Fruit fly (Drosophila melanogaster) whole organism, embryonic: ENCODE measurements around the gene nop5.

Source experiments
- Abd-B ChIP-seq: fragments of 200-800 bp; sonication (Bioruptor generic); optimal IDR thresholded peaks from 2 replicates; lab custom pipeline; 2018; ENCODE audit warnings: missing biosample characterization, mild to moderate bottlenecking, missing genetic modification characterization, moderate library complexity
- CG10147 ChIP-seq: fragments of 200-800 bp; sonication (Bioruptor generic); optimal IDR thresholded peaks from 2 replicates; lab custom pipeline; 2019; ENCODE audit warnings: missing biosample characterization, mild to moderate bottlenecking, missing genetic modification characterization, moderate library complexity
- CG10565 ChIP-seq: fragments of 200-800 bp; sonication (Bioruptor generic); optimal IDR thresholded peaks from 3 replicates; lab custom pipeline; 2016; ENCODE audit warnings: missing biosample characterization, mild to moderate bottlenecking, missing genetic modification characterization
- CG12659 ChIP-seq: fragments of 200-800 bp; sonication (Bioruptor generic); optimal IDR thresholded peaks from 3 replicates; lab custom pipeline; 2017; ENCODE audit warnings: mild to moderate bottlenecking, missing biosample characterization, missing genetic modification reagents, missing genetic modification characterization
- CG13287 ChIP-seq: fragments of 200-800 bp; sonication (Bioruptor generic); IDR thresholded peaks from 2 replicates; pipeline ENCODE4 v1.3.6; 2022; ENCODE audit warnings: missing biosample characterization, missing genetic modification characterization; ENCODE audit not compliant: partially characterized antibody
- CG15696 ChIP-seq: fragments of 200-800 bp; sonication (Bioruptor generic); optimal IDR thresholded peaks from 2 replicates; lab custom pipeline; 2019; ENCODE audit warnings: missing biosample characterization, mild to moderate bottlenecking, missing genetic modification characterization, moderate library complexity
- CG17328 ChIP-seq: fragments of 200-800 bp; sonication (Bioruptor generic); IDR thresholded peaks from 2 replicates; pipeline ENCODE4 v1.3.6; 2022; ENCODE audit warnings: missing biosample characterization, missing genetic modification characterization
- CG2129 ChIP-seq: fragments of 200-800 bp; sonication (Bioruptor generic); IDR thresholded peaks from 2 replicates; pipeline ENCODE4 v1.3.6; 2022; ENCODE audit warnings: missing biosample characterization, missing genetic modification characterization; ENCODE audit not compliant: partially characterized antibody
- CG34224 ChIP-seq: fragments of 200-800 bp; sonication (Bioruptor generic); IDR thresholded peaks from 3 replicates; pipeline ENCODE4 v1.3.6; 2022; ENCODE audit warnings: missing biosample characterization, missing genetic modification characterization; ENCODE audit not compliant: partially characterized antibody
- CG42726 ChIP-seq: fragments of 200-800 bp; sonication (Bioruptor generic); IDR thresholded peaks from 2 replicates; pipeline ENCODE4 v1.3.6; 2022; ENCODE audit warnings: missing biosample characterization, missing genetic modification characterization; ENCODE audit not compliant: partially characterized antibody
- CG5953 ChIP-seq: fragments of 200-800 bp; sonication (Bioruptor generic); IDR thresholded peaks from 2 replicates; pipeline ENCODE4 v1.3.6; 2022; ENCODE audit warnings: missing biosample characterization, missing genetic modification characterization
- CG6254 ChIP-seq: fragments of 200-800 bp; sonication (Bioruptor generic); optimal IDR thresholded peaks from 3 replicates; lab custom pipeline; 2017; ENCODE audit warnings: mild to moderate bottlenecking, missing biosample characterization, missing genetic modification reagents, missing genetic modification characterization
- CG6791 ChIP-seq: fragments of 200-800 bp; sonication (Bioruptor generic); IDR thresholded peaks from 3 replicates; pipeline ENCODE4 v1.3.6; 2022; ENCODE audit warnings: missing biosample characterization, missing genetic modification characterization; ENCODE audit not compliant: partially characterized antibody
- CG8089 ChIP-seq: fragments of 200-800 bp; sonication (Bioruptor generic); optimal IDR thresholded peaks from 3 replicates; lab custom pipeline; 2016; ENCODE audit warnings: missing biosample characterization, missing genetic modification characterization
- CG9797 ChIP-seq: fragments of 200-800 bp; sonication (Bioruptor generic); optimal IDR thresholded peaks from 3 replicates; lab custom pipeline; 2018; ENCODE audit warnings: missing biosample characterization, mild to moderate bottlenecking, missing genetic modification characterization
- CG9932 ChIP-seq: fragments of 200-800 bp; sonication (Bioruptor generic); IDR thresholded peaks from 2 replicates; pipeline ENCODE4 v1.3.6; 2022; ENCODE audit warnings: missing biosample characterization, missing genetic modification characterization
- Doc3 ChIP-seq: fragments of 200-800 bp; sonication (Bioruptor generic); IDR thresholded peaks from 3 replicates; pipeline ENCODE4 v1.3.6; 2022; ENCODE audit warnings: missing biosample characterization, missing genetic modification characterization; ENCODE audit not compliant: partially characterized antibody
- Ets65A ChIP-seq: fragments of 200-800 bp; sonication (Bioruptor generic); peaks from one replicate; lab custom pipeline; 2016; ENCODE audit warnings: missing biosample characterization, missing genetic modification characterization
- Hey ChIP-seq: fragments of 200-800 bp; sonication (Bioruptor generic); optimal IDR thresholded peaks from 3 replicates; lab custom pipeline; 2018; ENCODE audit warnings: missing biosample characterization, mild to moderate bottlenecking, missing genetic modification characterization
- HmgZ ChIP-seq: fragments of 200-800 bp; sonication (Bioruptor generic); optimal IDR thresholded peaks from 2 replicates; lab custom pipeline; 2018; ENCODE audit warnings: missing biosample characterization, mild to moderate bottlenecking, missing genetic modification characterization
- Jarid2 ChIP-seq: fragments of 200-800 bp; sonication (Bioruptor generic); optimal IDR thresholded peaks from 3 replicates; lab custom pipeline; 2017; ENCODE audit warnings: mild to moderate bottlenecking, missing biosample characterization, missing genetic modification reagents, missing genetic modification characterization
- MESR4 ChIP-seq: fragments of 200-800 bp; sonication (Bioruptor generic); optimal IDR thresholded peaks from 2 replicates; lab custom pipeline; 2018; ENCODE audit warnings: missing biosample characterization, mild to moderate bottlenecking, missing genetic modification characterization, moderate library complexity
- Med ChIP-seq: fragments of 200-800 bp; sonication (Bioruptor generic); peaks from one replicate; lab custom pipeline; 2016; ENCODE audit warnings: missing biosample characterization, missing genetic modification characterization, mild to moderate bottlenecking, inconsistent platforms, moderate library complexity
- Neu2 ChIP-seq: fragments of 200-800 bp; sonication (Bioruptor generic); optimal IDR thresholded peaks from 3 replicates; lab custom pipeline; 2016; ENCODE audit warnings: missing biosample characterization, missing genetic modification characterization, borderline replicate concordance
- Side ChIP-seq: fragments of 200-800 bp; sonication (Bioruptor generic); optimal IDR thresholded peaks from 2 replicates; lab custom pipeline; 2016; ENCODE audit warnings: missing biosample characterization, missing genetic modification characterization
- Six4 ChIP-seq: fragments of 200-800 bp; sonication (Bioruptor generic); optimal IDR thresholded peaks from 2 replicates; lab custom pipeline; 2016; ENCODE audit warnings: missing biosample characterization, missing genetic modification characterization
- TFAM ChIP-seq: fragments of 200-800 bp; sonication (Bioruptor generic); optimal IDR thresholded peaks from 2 replicates; lab custom pipeline; 2017; ENCODE audit warnings: missing biosample characterization, missing genetic modification characterization, inconsistent platforms
- Trl ChIP-seq, 3 experiments: fragments of >200 bp in 2 of 3; fragments of 200-800 bp in 1 of 3; sonication (Bioruptor generic) in 1 of 3; optimal IDR thresholded peaks; 2 replicates in 1 of 3; 3 replicates in 2 of 3; lab custom pipeline; 2016 to 2017; ENCODE audit warnings: missing biosample characterization in 1 of 3, missing genetic modification characterization in 1 of 3
- YL-1 ChIP-seq: fragments of 200-800 bp; sonication (Bioruptor generic); optimal IDR thresholded peaks from 3 replicates; lab custom pipeline; 2017; ENCODE audit warnings: missing biosample characterization, mild to moderate bottlenecking, missing genetic modification characterization
- abd-A ChIP-seq: fragments of 200-800 bp; sonication (Bioruptor generic); optimal IDR thresholded peaks from 3 replicates; lab custom pipeline; 2019; ENCODE audit warnings: missing biosample characterization, mild to moderate bottlenecking, missing genetic modification characterization, moderate library complexity
- bab2 ChIP-seq: fragments of 200-800 bp; sonication (Bioruptor generic); optimal IDR thresholded peaks from 2 replicates; lab custom pipeline; 2016; ENCODE audit warnings: missing biosample characterization, missing genetic modification characterization
- bcd ChIP-seq: fragments of 200-800 bp; sonication (Bioruptor generic); optimal IDR thresholded peaks from 2 replicates; lab custom pipeline; 2017; ENCODE audit warnings: missing biosample characterization, mild to moderate bottlenecking, missing genetic modification characterization
- chn ChIP-seq: fragments of 200-800 bp; sonication (Bioruptor generic); optimal IDR thresholded peaks from 2 replicates; lab custom pipeline; 2016; ENCODE audit warnings: missing biosample characterization, missing genetic modification characterization
- dimm ChIP-seq: fragments of 200-800 bp; sonication (Bioruptor generic); IDR thresholded peaks from 2 replicates; pipeline ENCODE4 v1.3.6; 2022; ENCODE audit warnings: missing biosample characterization, missing genetic modification characterization
- fd3F ChIP-seq: fragments of 200-800 bp; sonication (Bioruptor generic); optimal IDR thresholded peaks from 2 replicates; lab custom pipeline; 2018; ENCODE audit warnings: missing biosample characterization, mild to moderate bottlenecking, missing genetic modification characterization, moderate library complexity
- nerfin-2 ChIP-seq: fragments of 200-800 bp; sonication (Bioruptor generic); IDR thresholded peaks from 2 replicates; pipeline ENCODE4 v1.3.6; 2022; ENCODE audit warnings: missing biosample characterization, missing genetic modification characterization; ENCODE audit not compliant: partially characterized antibody
- oc ChIP-seq: fragments of 200-800 bp; sonication (Bioruptor generic); optimal IDR thresholded peaks from 2 replicates; lab custom pipeline; 2018; ENCODE audit warnings: missing biosample characterization, mild to moderate bottlenecking, missing genetic modification characterization, moderate library complexity
- onecut ChIP-seq: fragments of 200-800 bp; sonication (Bioruptor generic); IDR thresholded peaks from 2 replicates; pipeline ENCODE4 v1.3.6; 2022; ENCODE audit warnings: missing biosample characterization, missing genetic modification characterization
- org-1 ChIP-seq: fragments of 200-800 bp; sonication (Bioruptor generic); optimal IDR thresholded peaks from 2 replicates; lab custom pipeline; 2017; ENCODE audit warnings: missing biosample characterization, missing genetic modification characterization
- sens ChIP-seq: fragments of 200-800 bp; sonication (Bioruptor generic); peaks from one replicate; lab custom pipeline; 2016; ENCODE audit warnings: missing biosample characterization, missing genetic modification characterization
- ssp ChIP-seq: fragments of 200-800 bp; sonication (Bioruptor generic); IDR thresholded peaks from 2 replicates; pipeline ENCODE4 v1.3.6; 2022; ENCODE audit warnings: missing biosample characterization, missing genetic modification characterization
- sug ChIP-seq: fragments of 200-800 bp; optimal IDR thresholded peaks from 2 replicates; lab custom pipeline; 2019; ENCODE audit warnings: missing biosample characterization, mild to moderate bottlenecking, missing genetic modification characterization, moderate library complexity
- tio ChIP-seq: fragments of 200-800 bp; sonication (Bioruptor generic); optimal IDR thresholded peaks from 2 replicates; lab custom pipeline; 2017; ENCODE audit warnings: missing biosample characterization, missing genetic modification characterization, inconsistent platforms
- toy ChIP-seq: fragments of 200-800 bp; sonication (Bioruptor generic); IDR thresholded peaks from 2 replicates; pipeline ENCODE4 v1.3.6; 2022; ENCODE audit warnings: missing biosample characterization, missing genetic modification characterization
- wek ChIP-seq: fragments of 200-800 bp; sonication (Bioruptor generic); optimal IDR thresholded peaks from 3 replicates; lab custom pipeline; 2018; ENCODE audit warnings: missing biosample characterization, mild to moderate bottlenecking, missing genetic modification characterization, moderate library complexity
- yki ChIP-seq: fragments of >200 bp; optimal IDR thresholded peaks from 3 replicates; lab custom pipeline; 2018
- zf30C ChIP-seq: fragments of 200-800 bp; sonication (Bioruptor generic); optimal IDR thresholded peaks from 3 replicates; lab custom pipeline; 2018; ENCODE audit warnings: missing biosample characterization, mild to moderate bottlenecking, missing genetic modification characterization
- zfh2 ChIP-seq: fragments of 200-800 bp; sonication (Bioruptor generic); optimal IDR thresholded peaks from 2 replicates; lab custom pipeline; 2016; ENCODE audit warnings: missing biosample characterization, missing genetic modification characterization

nop5 gene

DNA sequence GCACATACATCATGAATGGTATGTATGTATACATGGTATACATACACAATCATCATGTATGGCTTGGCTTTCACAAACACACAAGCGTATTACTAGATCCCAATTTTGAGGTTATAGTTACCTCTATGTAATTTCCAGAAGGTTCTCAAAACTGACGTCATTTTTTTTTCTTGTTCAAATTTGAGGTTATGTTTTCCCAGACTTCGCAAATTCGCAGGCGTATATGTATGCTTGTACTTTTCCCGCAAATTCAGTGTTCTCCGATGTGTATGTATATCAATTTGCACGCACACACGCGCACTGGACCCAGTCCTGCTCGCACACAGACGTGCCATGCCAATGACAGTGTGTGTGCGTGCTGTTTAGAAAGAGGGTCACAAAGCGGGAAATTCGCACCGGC lies 47.8 kb upstream of the nop5 start (continued):
- TF ChIP-seq CG2129 (GFP tag; lab: Robert Waterston, UW) = no peak
- peak; percentile 76 for TF ChIP-seq YL-1 (GFP tag; lab: Kevin White, UChicago)
- no peak for TF ChIP-seq CG17328 (GFP tag; lab: Robert Waterston, UW)
- TF ChIP-seq CG9797 (GFP tag; lab: Kevin White, UChicago) = no peak
- TF ChIP-seq org-1 (GFP tag; lab: Kevin White, UChicago) = no peak
- TF ChIP-seq wek (GFP tag; lab: Kevin White, UChicago) = peak; percentile 12
- TF ChIP-seq zf30C (GFP tag; lab: Kevin White, UChicago) = no peak
- no peak for TF ChIP-seq CG10565 (GFP tag; lab: Kevin White, UChicago)
- no peak for TF ChIP-seq CG15696 (tag; lab: Kevin White, UChicago)
- no peak for TF ChIP-seq CG12659 (GFP tag; lab: Kevin White, UChicago)
- TF ChIP-seq chn (GFP tag; lab: Kevin White, UChicago) = no peak
- TF ChIP-seq CG6791 (GFP tag; lab: Robert Waterston, UW) = peak; percentile 68
- no peak for TF ChIP-seq Trl (optimal IDR thresholded peaks at IDR 0.05; lab: Kevin White, UChicago)
- no peak for TF ChIP-seq Trl (GFP tag; optimal IDR thresholded peaks at IDR 0.05; lab: Kevin White, UChicago)
- peak; percentile 43 for TF ChIP-seq Med (GFP tag; lab: Kevin White, UChicago)
- TF ChIP-seq CG34224 (GFP tag; lab: Robert Waterston, UW) = peak; percentile 26; the same call in 1 of the 3 replicates
- no peak for TF ChIP-seq Side (GFP tag; lab: Kevin White, UChicago)
- no peak for TF ChIP-seq CG5953 (GFP tag; lab: Robert Waterston, UW)
- TF ChIP-seq sug (tag; lab: Kevin White, UChicago) = peak; percentile 5
- no peak for TF ChIP-seq CG8089

DNA sequence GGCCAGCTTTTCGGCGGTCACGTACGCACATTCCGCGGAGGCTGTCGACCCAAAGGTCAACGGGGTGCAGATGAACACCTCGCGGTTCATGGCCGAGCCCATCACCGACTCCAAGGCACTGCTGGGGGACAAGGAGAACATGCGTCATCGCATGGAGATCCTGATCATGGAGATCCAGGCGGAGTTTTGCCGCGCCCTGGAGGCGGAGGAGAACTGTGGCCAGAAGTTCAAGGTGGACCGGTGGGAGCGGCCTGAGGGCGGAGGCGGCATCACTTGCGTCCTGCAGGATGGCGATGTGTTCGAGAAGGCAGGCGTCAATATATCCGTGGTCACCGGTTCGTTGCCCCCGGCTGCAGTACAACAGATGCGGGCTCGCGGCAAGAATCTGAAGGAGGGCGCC lies 46.1 kb upstream of the nop5 start:
- TF ChIP-seq sens (GFP tag; lab: Kevin White, UChicago) = peak; percentile 1
- TF ChIP-seq HmgZ = no peak
- 0 out of 2 replicates have a peak, but pooled peaks have one; percentile 54 for TF ChIP-seq CG42726 (GFP tag; lab: Robert Waterston, UW)
- no peak for TF ChIP-seq fd3F (GFP tag; lab: Kevin White, UChicago)
- 0 out of 3 replicates have a peak, but pooled peaks have one; percentile 10 for TF ChIP-seq Doc3 (GFP tag; lab: Robert Waterston, UW)
- TF ChIP-seq Med (GFP tag; lab: Kevin White, UChicago) = peak; percentile 39
- no peak for TF ChIP-seq CG10147 (GFP tag; lab: Kevin White, UChicago)
- peak; percentile 82 for TF ChIP-seq Ets65A (GFP tag; lab: Kevin White, UChicago)
- no peak for TF ChIP-seq org-1 (GFP tag; lab: Kevin White, UChicago)
- TF ChIP-seq MESR4 (GFP tag; lab: Kevin White, UChicago) = peak; percentile 28
- peak; percentile 18; the same call in 1 of the 2 replicates for TF ChIP-seq nerfin-2 (GFP tag; lab: Robert Waterston, UW)

dm6 chr2L:6964022-6964434 lies 45.5 kb upstream of the nop5 start, which contains the start of the genes sip2 and Coprox:
TSS of gene sip2 (minus strand) at chr2L:6964074.
TSS of gene Coprox (plus strand) at chr2L:6964421.
- TF ChIP-seq Neu2 (GFP tag; lab: Kevin White, UChicago) (no peak), CG9932 (peak; percentile 71), Abd-B (GFP tag; lab: Kevin White, UChicago) (peak; percentile 63), toy (no peak), CG6254 (GFP tag; lab: Kevin White, UChicago) (no peak), onecut (GFP tag; lab: Robert Waterston, UW) (no peak), bcd (GFP tag; lab: Kevin White, UChicago) (peak; percentile 53), bab2 (GFP tag; lab: Kevin White, UChicago) (peak; percentile 1), TFAM (GFP tag; lab: Kevin White, UChicago) (no peak), yki (no peak), oc (tag; lab: Kevin White, UChicago) (no peak), tio (no peak), Hey (tag; lab: Kevin White, UChicago) (no peak), ssp (GFP tag; lab: Robert Waterston, UW) (peak; percentile 65; the same call in 1 of the 2 replicates), Six4 (peak; percentile 33), zfh2 (GFP tag; lab: Kevin White, UChicago) (no peak), CG13287 (GFP tag; lab: Robert Waterston, UW) (no peak), Jarid2 (GFP tag; lab: Kevin White, UChicago) (no peak), abd-A (no peak), dimm (GFP tag; lab: Robert Waterston, UW) (no peak)
